Worm (Caenorhabditis elegans): ENCODE data around the gene F53C11.4.

ce11 chrV:13787948-13788681, 963 bp upstream of the F53C11.4 start:
- TF ChIP-seq ref-2 (tag; optimal IDR thresholded peaks at IDR 0.05) (no peak), unc-55 (GFP tag; optimal IDR thresholded peaks at IDR 0.05) (no peak), ceh-19 (GFP tag; optimal IDR thresholded peaks at IDR 0.05) (no peak)

Measured in whole organism, late embryonic.